Worm (Caenorhabditis elegans): ENCODE measurements around the gene C26H9A.3.

C26H9A.3 gene

ce11 chrIV:12616943-12617689 lies 22.1 kb downstream of the C26H9A.3 start:
- peak; percentile 27 for TF ChIP-seq sma-9 (GFP tag; optimal IDR thresholded peaks at IDR 0.05)
- no peak for TF ChIP-seq sma-9 (tag; optimal IDR thresholded peaks at IDR 0.05)
- TF ChIP-seq peb-1 (tag; optimal IDR thresholded peaks at IDR 0.05): no peak
- no peak for TF ChIP-seq snpc-4 (tag; optimal IDR thresholded peaks at IDR 0.05)
- no peak for TF ChIP-seq egl-27 (tag; optimal IDR thresholded peaks at IDR 0.05)
- TF ChIP-seq unc-55 (GFP tag; optimal IDR thresholded peaks at IDR 0.05): peak; percentile 26
- TF ChIP-seq elt-3 (tag; optimal IDR thresholded peaks at IDR 0.05): no peak

DNA sequence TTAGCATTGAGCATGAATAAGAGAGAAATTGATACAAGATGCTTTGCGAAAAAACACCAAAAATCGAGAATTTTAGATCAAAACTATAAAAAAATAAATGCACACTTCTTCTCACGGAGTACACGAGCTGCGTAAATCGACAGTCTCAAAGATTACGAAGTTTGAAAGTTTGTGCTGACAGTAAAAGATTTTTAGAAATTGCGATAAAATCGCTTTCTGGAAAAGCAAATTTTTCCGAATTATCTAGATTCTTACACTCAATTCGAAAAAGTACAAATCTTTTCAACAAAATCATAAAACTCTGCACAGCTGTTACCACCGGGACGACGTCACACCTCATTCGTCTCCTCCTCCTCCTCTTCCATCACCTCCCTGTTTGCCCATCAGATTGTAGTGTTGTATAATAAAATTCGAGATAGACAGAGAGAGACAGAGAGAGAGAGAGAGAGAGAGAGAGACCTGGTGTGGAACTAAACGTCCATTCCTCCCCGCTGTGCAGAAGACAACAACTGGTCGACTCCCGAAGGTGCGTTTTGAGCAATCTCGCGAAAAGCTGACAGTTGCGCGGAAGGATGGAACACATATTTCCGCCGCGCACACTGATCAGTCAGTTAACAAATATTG lies 24.0 kb downstream of the C26H9A.3 start:
- TF ChIP-seq nhr-21 (tag; optimal IDR thresholded peaks at IDR 0.05) (no peak), unc-55 (GFP tag; optimal IDR thresholded peaks at IDR 0.05) (no peak), nhr-237 (tag; optimal IDR thresholded peaks at IDR 0.05) (no peak), fos-1 (tag; optimal IDR thresholded peaks at IDR 0.05) (no peak), nhr-77 (tag; optimal IDR thresholded peaks at IDR 0.05) (no peak), ztf-11 (tag; optimal IDR thresholded peaks at IDR 0.05) (no peak), F13H6.1 (tag; optimal IDR thresholded peaks at IDR 0.05) (peak; percentile 27), elt-1 (tag; optimal IDR thresholded peaks at IDR 0.05) (no peak), unc-39 (tag; optimal IDR thresholded peaks at IDR 0.05) (no peak), unc-62 (GFP tag; optimal IDR thresholded peaks at IDR 0.05) (no peak), C34F6.9 (tag; optimal IDR thresholded peaks at IDR 0.05) (peak; percentile 17), ceh-16 (tag; optimal IDR thresholded peaks at IDR 0.05) (no peak), nhr-129 (tag; optimal IDR thresholded peaks at IDR 0.05) (peak; percentile 33), ztf-4 (tag; optimal IDR thresholded peaks at IDR 0.05) (no peak), ceh-82 (tag; optimal IDR thresholded peaks at IDR 0.05) (no peak), alr-1 (tag; optimal IDR thresholded peaks at IDR 0.05) (no peak), sma-9 (GFP tag; optimal IDR thresholded peaks at IDR 0.05) (no peak), sma-9 (tag; optimal IDR thresholded peaks at IDR 0.05) (no peak)

ce11 chrIV:12614624-12615023 lies 24.6 kb downstream of the C26H9A.3 start, which contains the start of gene efa-6:
Gene efa-6 (minus strand): TSS chrIV:12614724.
- no peak for TF ChIP-seq lin-39 (tag; optimal IDR thresholded peaks at IDR 0.05)
- TF ChIP-seq nhr-23 (tag; optimal IDR thresholded peaks at IDR 0.05): no peak
- no peak for TF ChIP-seq nhr-25 (tag; optimal IDR thresholded peaks at IDR 0.05)
- no peak for TF ChIP-seq alr-1 (tag; optimal IDR thresholded peaks at IDR 0.05)
- TF ChIP-seq nhr-10 (tag; optimal IDR thresholded peaks at IDR 0.05): no peak
- no peak for TF ChIP-seq gmeb-1 (tag; optimal IDR thresholded peaks at IDR 0.05)
- TF ChIP-seq zag-1 (tag; optimal IDR thresholded peaks at IDR 0.05): no peak

- TF ChIP-seq lsy-2 (tag; optimal IDR thresholded peaks at IDR 0.05): peak in 1 of 2 experiments; percentile 67
- TF ChIP-seq gmeb-1 (tag; optimal IDR thresholded peaks at IDR 0.05): peak; percentile 63
- TF ChIP-seq sem-4 (tag; optimal IDR thresholded peaks at IDR 0.05): no peak
- no peak for TF ChIP-seq nhr-10 (tag; optimal IDR thresholded peaks at IDR 0.05)
- peak; percentile 46 for TF ChIP-seq unc-55 (GFP tag; optimal IDR thresholded peaks at IDR 0.05)
- TF ChIP-seq ztf-1 (GFP tag; conservative IDR thresholded peaks at IDR 0.05): no peak
- TF ChIP-seq C34F6.9 (tag; optimal IDR thresholded peaks at IDR 0.05): peak; percentile 50
- no peak for TF ChIP-seq nhr-25 (tag; optimal IDR thresholded peaks at IDR 0.05)
- TF ChIP-seq fos-1 (tag; optimal IDR thresholded peaks at IDR 0.05): peak; percentile 29
Measured at ce11 chrIV:12605401-12605800, 33.8 kb downstream of the C26H9A.3 start, which contains the start of gene Y55D9A.2. Gene Y55D9A.2 (minus strand): TSS chrIV:12605431.

DNA sequence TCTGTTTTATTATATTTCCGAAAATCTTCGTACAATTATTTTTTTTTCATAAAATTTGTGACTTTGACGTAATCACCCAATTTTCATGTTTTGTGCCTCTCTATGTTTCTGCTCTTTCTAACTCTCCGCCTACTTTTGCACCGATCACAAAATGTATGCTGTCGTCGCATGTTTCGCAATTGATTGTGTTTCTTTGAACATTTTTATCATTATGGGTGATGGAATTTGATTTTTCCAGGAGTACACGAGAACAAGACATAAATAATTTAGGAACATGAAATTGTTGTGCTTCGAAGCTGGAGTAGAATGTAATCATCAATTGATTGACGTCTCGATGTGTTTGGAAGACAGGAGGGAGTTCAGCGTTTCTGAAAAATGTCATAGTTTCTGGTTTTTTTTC lies 38.3 kb downstream of the C26H9A.3 start:
- TF ChIP-seq fos-1 (tag; optimal IDR thresholded peaks at IDR 0.05) (peak; percentile 85), crh-2 (tag; optimal IDR thresholded peaks at IDR 0.05) (peak; percentile 25), unc-55 (GFP tag; optimal IDR thresholded peaks at IDR 0.05) (no peak), sma-9 (GFP tag; optimal IDR thresholded peaks at IDR 0.05) (peak; percentile 44), sma-9 (tag; optimal IDR thresholded peaks at IDR 0.05) (no peak)

Data from whole organism, L2 larva.